Fruit fly (Drosophila melanogaster) whole organism, pupa: Measurements from ENCODE around the gene CG5928.

Source experiments
- CG10348 ChIP-seq: fragments of 200-800 bp; sonication (Bioruptor generic); IDR thresholded peaks from 2 replicates; pipeline ENCODE4 v1.3.6; 2022; ENCODE audit warnings: missing biosample characterization, missing genetic modification characterization
- CG12605 ChIP-seq: fragments of 200-800 bp; sonication (Bioruptor generic); IDR thresholded peaks from 2 replicates; pipeline ENCODE4 v1.3.6; 2022; ENCODE audit warnings: missing biosample characterization, missing genetic modification characterization
- CG13204 ChIP-seq: fragments of 200-800 bp; sonication (Bioruptor generic); optimal IDR thresholded peaks from 2 replicates; lab custom pipeline; 2018; ENCODE audit warnings: missing biosample characterization, mild to moderate bottlenecking, missing genetic modification characterization, moderate library complexity
- CG14655 ChIP-seq: fragments of 200-800 bp; sonication (Bioruptor generic); optimal IDR thresholded peaks from 3 replicates; lab custom pipeline; 2017; ENCODE audit warnings: mild to moderate bottlenecking, missing biosample characterization, missing genetic modification reagents, missing genetic modification characterization
- CG15710 ChIP-seq: fragments of 200-800 bp; sonication (Bioruptor generic); optimal IDR thresholded peaks from 2 replicates; lab custom pipeline; 2018; ENCODE audit warnings: missing biosample characterization, mild to moderate bottlenecking, missing genetic modification characterization, moderate library complexity
- CG17806 ChIP-seq: fragments of 200-800 bp; sonication (Bioruptor generic); optimal IDR thresholded peaks from 2 replicates; lab custom pipeline; 2018; ENCODE audit warnings: missing biosample characterization, mild to moderate bottlenecking, missing genetic modification characterization, moderate library complexity
- CG32121 ChIP-seq: fragments of 200-800 bp; sonication (Bioruptor generic); IDR thresholded peaks from 2 replicates; pipeline ENCODE4 v1.3.6; 2022; ENCODE audit warnings: missing biosample characterization, missing genetic modification characterization
- CG34367 ChIP-seq: fragments of 200-800 bp; sonication (Bioruptor generic); optimal IDR thresholded peaks from 2 replicates; lab custom pipeline; 2018; ENCODE audit warnings: missing biosample characterization, mild to moderate bottlenecking, missing genetic modification characterization
- CG4496 ChIP-seq: fragments of 200-800 bp; sonication (Bioruptor generic); IDR thresholded peaks from 3 replicates; pipeline ENCODE4 v1.3.6; 2022; ENCODE audit warnings: missing biosample characterization, missing genetic modification characterization
- CG8159 ChIP-seq: fragments of 200-800 bp; sonication (Bioruptor generic); optimal IDR thresholded peaks from 3 replicates; lab custom pipeline; 2018; ENCODE audit warnings: missing biosample characterization, mild to moderate bottlenecking, missing genetic modification characterization, moderate library complexity
- CG8301 ChIP-seq: fragments of 200-800 bp; sonication (Bioruptor generic); optimal IDR thresholded peaks from 2 replicates; lab custom pipeline; 2018; ENCODE audit warnings: missing biosample characterization, mild to moderate bottlenecking, missing genetic modification characterization
- CG9948 ChIP-seq: fragments of 200-800 bp; sonication (Bioruptor generic); optimal IDR thresholded peaks from 2 replicates; lab custom pipeline; 2018; ENCODE audit warnings: missing biosample characterization, mild to moderate bottlenecking, missing genetic modification characterization, moderate library complexity
- D1 ChIP-seq: fragments of 200-800 bp; sonication (Bioruptor generic); optimal IDR thresholded peaks from 2 replicates; lab custom pipeline; 2018; ENCODE audit warnings: missing biosample characterization, mild to moderate bottlenecking, missing genetic modification characterization, moderate library complexity
- EcR ChIP-seq: fragments of 200-800 bp; sonication (Bioruptor generic); optimal IDR thresholded peaks from 3 replicates; lab custom pipeline; 2019; ENCODE audit warnings: missing biosample characterization, missing genetic modification characterization, mild to moderate bottlenecking, moderate library complexity, missing genetic modification reagents
- Ets98B ChIP-seq: fragments of 200-800 bp; sonication (Bioruptor generic); IDR thresholded peaks from 2 replicates; pipeline ENCODE4 v1.3.6; 2022; ENCODE audit warnings: missing biosample characterization, missing genetic modification characterization
- Pif1A ChIP-seq: fragments of 200-800 bp; sonication (Bioruptor generic); optimal IDR thresholded peaks from 3 replicates; lab custom pipeline; 2016; ENCODE audit warnings: missing biosample characterization, missing genetic modification characterization
- Pif1B ChIP-seq: fragments of 200-800 bp; sonication (Bioruptor generic); optimal IDR thresholded peaks from 3 replicates; lab custom pipeline; 2016; ENCODE audit warnings: missing biosample characterization, missing genetic modification characterization
- Snoo ChIP-seq: fragments of 200-800 bp; sonication (Bioruptor generic); optimal IDR thresholded peaks from 3 replicates; lab custom pipeline; 2017; ENCODE audit warnings: missing biosample characterization, mild to moderate bottlenecking, missing genetic modification characterization, inconsistent platforms
- fd96Ca ChIP-seq: fragments of 200-800 bp; sonication (Bioruptor generic); IDR thresholded peaks from 3 replicates; pipeline ENCODE4 v1.3.6; 2022; ENCODE audit warnings: missing biosample characterization, missing genetic modification characterization
- gl ChIP-seq: fragments of 200-800 bp; sonication (Bioruptor generic); optimal IDR thresholded peaks from 2 replicates; lab custom pipeline; 2018; ENCODE audit warnings: missing biosample characterization, mild to moderate bottlenecking, missing genetic modification characterization
- rn ChIP-seq: fragments of 200-800 bp; sonication (Bioruptor generic); IDR thresholded peaks from 2 replicates; pipeline ENCODE4 v1.3.6; 2022; ENCODE audit warnings: missing biosample characterization, missing genetic modification characterization

CG5928 gene

dm6 chrX:6054031-6054430 lies 13.7 kb upstream of the CG5928 start:
- TF ChIP-seq CG17806 (tag; lab: Kevin White, UChicago) (no peak), CG34367 (tag; lab: Kevin White, UChicago) (no peak), CG14655 (peak; percentile 49), D1 (no peak), Pif1A (peak; percentile 16), EcR (GFP tag; lab: Kevin White, UChicago) (no peak), CG13204 (no peak), Snoo (tag; lab: Kevin White, UChicago) (no peak), gl (tag; lab: Kevin White, UChicago) (no peak), rn (no peak), CG15710 (tag; lab: Kevin White, UChicago) (no peak), CG9948 (no peak), CG4496 (peak; percentile 34; the same call in 1 of the 3 replicates), CG12605 (GFP tag; lab: Robert Waterston, UW) (no peak), CG8301 (tag; lab: Kevin White, UChicago) (peak; percentile 10), CG10348 (GFP tag; lab: Robert Waterston, UW) (no peak), CG32121 (GFP tag; lab: Robert Waterston, UW) (no peak), Ets98B (no peak), fd96Ca (GFP tag; lab: Robert Waterston, UW) (no peak; the same call in 2 of the 3 replicates), Pif1B (GFP tag; lab: Kevin White, UChicago) (no peak), CG8159 (no peak)

- TF ChIP-seq CG13204, result no peak
- peak; percentile 84 for TF ChIP-seq CG4496
- TF ChIP-seq CG8301 (tag; lab: Kevin White, UChicago), result peak; percentile 64
- TF ChIP-seq fd96Ca (GFP tag; lab: Robert Waterston, UW), result peak; percentile 76; the same call in 2 of the 3 replicates
- TF ChIP-seq Ets98B, result peak; percentile 72
- peak; percentile 45 for TF ChIP-seq CG8159
- TF ChIP-seq CG10348 (GFP tag; lab: Robert Waterston, UW), result no peak
- peak; percentile 71 for TF ChIP-seq Pif1B (GFP tag; lab: Kevin White, UChicago)
- TF ChIP-seq Pif1A, result peak; percentile 78
- TF ChIP-seq D1, result no peak
- peak; percentile 54 for TF ChIP-seq CG14655
- no peak for TF ChIP-seq EcR (GFP tag; lab: Kevin White, UChicago)
- TF ChIP-seq gl (tag; lab: Kevin White, UChicago), result no peak
- peak; percentile 32 for TF ChIP-seq CG15710 (tag; lab: Kevin White, UChicago)
- peak; percentile 78; the same call in 1 of the 2 replicates for TF ChIP-seq CG32121 (GFP tag; lab: Robert Waterston, UW)
- peak; percentile 83 for TF ChIP-seq Snoo (tag; lab: Kevin White, UChicago)
- TF ChIP-seq CG12605 (GFP tag; lab: Robert Waterston, UW), result 0 out of 2 replicates have a peak, but pooled peaks have one; percentile 15
- peak; percentile 31 for TF ChIP-seq CG17806 (tag; lab: Kevin White, UChicago)
- TF ChIP-seq CG9948, result peak; percentile 20
- TF ChIP-seq CG34367 (tag; lab: Kevin White, UChicago), result peak; percentile 14
- peak; percentile 77 for TF ChIP-seq rn
Observed at dm6 chrX:6059135-6059824, 8.5 kb upstream of the CG5928 start.

- TF ChIP-seq EcR (GFP tag; lab: Kevin White, UChicago) (peak; percentile 35), Snoo (tag; lab: Kevin White, UChicago) (no peak)
Observed at dm6 chrX:6062160-6062559, 5.6 kb upstream of the CG5928 start.

dm6 chrX:6064508-6064907 lies 3.2 kb upstream of the CG5928 start:
- TF ChIP-seq fd96Ca (GFP tag; lab: Robert Waterston, UW) (no peak), Snoo (tag; lab: Kevin White, UChicago) (no peak), Pif1A (no peak), gl (tag; lab: Kevin White, UChicago) (no peak), CG15710 (tag; lab: Kevin White, UChicago) (no peak), CG17806 (tag; lab: Kevin White, UChicago) (no peak), rn (no peak), CG34367 (tag; lab: Kevin White, UChicago) (no peak), CG9948 (no peak), EcR (GFP tag; lab: Kevin White, UChicago) (no peak), Ets98B (no peak), CG13204 (no peak), CG10348 (GFP tag; lab: Robert Waterston, UW) (no peak), CG4496 (no peak), CG32121 (GFP tag; lab: Robert Waterston, UW) (no peak), Pif1B (GFP tag; lab: Kevin White, UChicago) (no peak), D1 (no peak), CG12605 (GFP tag; lab: Robert Waterston, UW) (no peak)

dm6 chrX:6066316-6066715 lies 1.4 kb upstream of the CG5928 start, which contains the start of gene CG43115:
Gene CG43115, minus strand, starts transcription at chrX:6066416.
- no peak for TF ChIP-seq Snoo (tag; lab: Kevin White, UChicago)
- TF ChIP-seq gl (tag; lab: Kevin White, UChicago), result no peak
- TF ChIP-seq CG12605 (GFP tag; lab: Robert Waterston, UW), result no peak
- no peak for TF ChIP-seq fd96Ca (GFP tag; lab: Robert Waterston, UW)

dm6 chrX:6068714-6069113 lies 956 bp downstream of the CG5928 start:
- no peak for TF ChIP-seq fd96Ca (GFP tag; lab: Robert Waterston, UW)
- no peak for TF ChIP-seq CG15710 (tag; lab: Kevin White, UChicago)
- no peak for TF ChIP-seq Ets98B
- TF ChIP-seq rn, result no peak
- TF ChIP-seq CG12605 (GFP tag; lab: Robert Waterston, UW), result no peak
- no peak for TF ChIP-seq CG14655
- no peak for TF ChIP-seq CG4496
- no peak for TF ChIP-seq Pif1A
- no peak for TF ChIP-seq CG34367 (tag; lab: Kevin White, UChicago)
- TF ChIP-seq CG32121 (GFP tag; lab: Robert Waterston, UW), result no peak
- TF ChIP-seq Snoo (tag; lab: Kevin White, UChicago), result no peak
- no peak for TF ChIP-seq D1
- no peak for TF ChIP-seq CG13204
- no peak for TF ChIP-seq CG9948
- no peak for TF ChIP-seq CG10348 (GFP tag; lab: Robert Waterston, UW)
- TF ChIP-seq CG8159, result no peak
- no peak for TF ChIP-seq CG8301 (tag; lab: Kevin White, UChicago)
- no peak for TF ChIP-seq EcR (GFP tag; lab: Kevin White, UChicago)
- no peak for TF ChIP-seq Pif1B (GFP tag; lab: Kevin White, UChicago)
